Fruit fly (Drosophila melanogaster): ENCODE results near the gene yellow-k.

Gene yellow-k

DNA sequence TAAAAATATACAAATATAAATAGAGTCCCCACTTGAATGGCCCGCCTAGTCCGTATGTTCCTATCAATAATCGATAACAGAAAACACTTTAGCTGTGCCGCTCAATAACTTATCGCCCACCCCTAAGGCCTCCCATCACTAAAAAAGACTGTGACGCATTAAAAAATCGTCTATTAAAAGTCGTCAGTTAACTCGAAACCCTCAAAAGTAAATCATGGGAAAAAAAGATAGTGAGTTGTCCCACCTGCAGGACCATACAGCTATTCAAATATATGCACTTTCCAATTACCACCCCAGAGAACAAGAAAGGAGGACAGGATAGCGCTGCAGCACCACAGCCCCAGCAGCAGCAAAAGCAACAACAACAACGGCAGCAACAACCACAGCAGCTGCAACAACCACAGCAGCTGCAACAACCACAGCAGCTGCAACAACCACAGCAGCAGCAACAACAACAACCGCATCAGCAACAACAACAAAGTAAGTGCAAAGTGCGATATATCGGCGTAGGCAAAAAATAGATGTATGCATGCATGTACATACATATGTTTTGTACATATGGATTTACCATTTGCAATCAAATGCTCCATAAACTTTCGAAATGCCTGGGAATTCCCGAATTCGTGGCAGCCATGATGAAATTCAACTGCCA, 33.7 kb downstream of the yellow-k start, which contains the start of gene AGO2 (continued):
- TF ChIP-seq Hr3 (GFP tag; optimal IDR thresholded peaks at IDR 0.05) (no peak), CG30403 (GFP tag; optimal IDR thresholded peaks at IDR 0.05) (peak; percentile 21), CG3838 (GFP tag; optimal IDR thresholded peaks at IDR 0.05) (no peak), dysf (GFP tag; IDR thresholded peaks at IDR 0.05) (no peak), amos (GFP tag; IDR thresholded peaks at IDR 0.05; ENCODE audit: partially characterized antibody) (peak; percentile 74), CG3281 (GFP tag; optimal IDR thresholded peaks at IDR 0.05) (no peak), Chrac-16 (GFP tag; optimal IDR thresholded peaks at IDR 0.05) (no peak), Aef1 (GFP tag; IDR thresholded peaks at IDR 0.05) (peak; percentile 70), CG17328 (GFP tag; IDR thresholded peaks at IDR 0.05) (no peak), tin (GFP tag; optimal IDR thresholded peaks at IDR 0.05) (peak; percentile 4), ken (GFP tag; IDR thresholded peaks at IDR 0.05) (no peak), Six4 (GFP tag; optimal IDR thresholded peaks at IDR 0.05) (peak; percentile 17), CG10274 (GFP tag; optimal IDR thresholded peaks at IDR 0.05) (no peak), Gsc (GFP tag; IDR thresholded peaks at IDR 0.05) (no peak), CG18262 (tag; optimal IDR thresholded peaks at IDR 0.05) (peak; percentile 20), org-1 (GFP tag; optimal IDR thresholded peaks at IDR 0.05) (no peak), Dbx (GFP tag; IDR thresholded peaks at IDR 0.05) (0 out of 3 replicates have a peak, but pooled peaks have one; percentile 34), CTCF (GFP tag; optimal IDR thresholded peaks at IDR 0.05) (peak; percentile 61), CG15696 (tag; optimal IDR thresholded peaks at IDR 0.05) (no peak), CG10209 (GFP tag; optimal IDR thresholded peaks at IDR 0.05) (no peak), unpg (GFP tag; optimal IDR thresholded peaks at IDR 0.05) (peak; percentile 6), CG8924 (tag; optimal IDR thresholded peaks at IDR 0.05) (peak; percentile 38), CG17829 (tag; optimal IDR thresholded peaks at IDR 0.05) (peak; percentile 62), CG12391 (tag; optimal IDR thresholded peaks at IDR 0.05) (no peak), Camta (GFP tag; optimal IDR thresholded peaks at IDR 0.05) (no peak), Drgx (GFP tag; IDR thresholded peaks at IDR 0.05) (peak; percentile 89), yki (optimal IDR thresholded peaks at IDR 0.05) (no peak), so (GFP tag; IDR thresholded peaks at IDR 0.05) (no peak), HLH54F (GFP tag; optimal IDR thresholded peaks at IDR 0.05) (no peak), Hmr (GFP tag; optimal IDR thresholded peaks at IDR 0.05) (no peak), CG11247 (GFP tag; IDR thresholded peaks at IDR 0.05) (no peak), vnd (GFP tag; IDR thresholded peaks at IDR 0.05; ENCODE audit: partially characterized antibody) (peak; percentile 62; the same call in 1 of the 3 replicates), Hsf (GFP tag; optimal IDR thresholded peaks at IDR 0.05) (no peak), Atf-2 (GFP tag; optimal IDR thresholded peaks at IDR 0.05) (no peak), nerfin-1 (tag; optimal IDR thresholded peaks at IDR 0.05) (peak; percentile 21), Hand (GFP tag; optimal IDR thresholded peaks at IDR 0.05) (no peak), CG18011 (GFP tag; optimal IDR thresholded peaks at IDR 0.05) (no peak), twi (tag; optimal IDR thresholded peaks at IDR 0.05) (peak; percentile 53), dmrt99B (tag; optimal IDR thresholded peaks at IDR 0.05) (no peak), CG5180 (GFP tag; optimal IDR thresholded peaks at IDR 0.05) (peak; percentile 11), ap (GFP tag; IDR thresholded peaks at IDR 0.05) (no peak), Poxn (GFP tag; IDR thresholded peaks at IDR 0.05) (no peak), CG33213 (GFP tag; optimal IDR thresholded peaks at IDR 0.05) (no peak), Mes4 (GFP tag; optimal IDR thresholded peaks at IDR 0.05) (no peak), CG34376 (GFP tag; optimal IDR thresholded peaks at IDR 0.05) (peak; percentile 12), eyg (GFP tag; optimal IDR thresholded peaks at IDR 0.05) (peak; percentile 0), CG13287 (GFP tag; IDR thresholded peaks at IDR 0.05; ENCODE audit: partially characterized antibody) (peak; percentile 80), D19B (GFP tag; optimal IDR thresholded peaks at IDR 0.05) (no peak), klu (GFP tag; IDR thresholded peaks at IDR 0.05) (no peak), CG1529 (GFP tag; optimal IDR thresholded peaks at IDR 0.05) (no peak), repo (GFP tag; optimal IDR thresholded peaks at IDR 0.05) (no peak), psq (GFP tag; optimal IDR thresholded peaks at IDR 0.05) (no peak)

Data from whole organism, embryonic.